Fruit fly (Drosophila melanogaster) whole organism, embryonic: ENCODE data around the gene m-cup.

ENCODE experiments used
- BtbVII ChIP-seq: fragments of 200-800 bp; sonication (Bioruptor generic); optimal IDR thresholded peaks from 3 replicates; lab custom pipeline; 2017; ENCODE audit warnings: missing biosample characterization, mild to moderate bottlenecking, missing genetic modification characterization
- CG13894 ChIP-seq: fragments of 200-800 bp; sonication (Bioruptor generic); optimal IDR thresholded peaks from 3 replicates; lab custom pipeline; 2018; ENCODE audit warnings: missing biosample characterization, mild to moderate bottlenecking, missing genetic modification characterization, moderate library complexity
- CG14667 ChIP-seq: fragments of 200-800 bp; sonication (Bioruptor generic); IDR thresholded peaks from 2 replicates; pipeline ENCODE4 v1.3.6; 2022; ENCODE audit warnings: missing biosample characterization, missing genetic modification characterization
- CG14860 ChIP-seq: fragments of 200-800 bp; sonication (Bioruptor generic); IDR thresholded peaks from 3 replicates; pipeline ENCODE4 v1.3.6; 2022; ENCODE audit warnings: missing biosample characterization, missing genetic modification characterization; ENCODE audit not compliant: partially characterized antibody
- CG15696 ChIP-seq: fragments of 200-800 bp; sonication (Bioruptor generic); optimal IDR thresholded peaks from 2 replicates; lab custom pipeline; 2019; ENCODE audit warnings: missing biosample characterization, mild to moderate bottlenecking, missing genetic modification characterization, moderate library complexity
- CG2712 ChIP-seq: fragments of 200-800 bp; optimal IDR thresholded peaks from 3 replicates; lab custom pipeline; 2019; ENCODE audit warnings: missing biosample characterization, mild to moderate bottlenecking, missing genetic modification characterization, moderate library complexity
- CG3407 ChIP-seq: fragments of 200-800 bp; sonication (Bioruptor generic); optimal IDR thresholded peaks from 2 replicates; lab custom pipeline; 2018; ENCODE audit warnings: missing biosample characterization, mild to moderate bottlenecking, missing genetic modification characterization
- CG34422 ChIP-seq: fragments of 200-800 bp; sonication (Bioruptor generic); IDR thresholded peaks from 3 replicates; pipeline ENCODE4 v1.3.6; 2022; ENCODE audit warnings: missing biosample characterization, missing genetic modification characterization
- CG8359 ChIP-seq: fragments of 200-800 bp; sonication (Bioruptor generic); optimal IDR thresholded peaks from 2 replicates; lab custom pipeline; 2017; ENCODE audit warnings: missing biosample characterization, mild to moderate bottlenecking, missing genetic modification characterization, borderline replicate concordance
- CG9437 ChIP-seq: fragments of 200-800 bp; sonication (Bioruptor generic); optimal IDR thresholded peaks from 2 replicates; lab custom pipeline; 2018; ENCODE audit warnings: missing biosample characterization, mild to moderate bottlenecking, missing genetic modification characterization
- Chrac-16 ChIP-seq: fragments of 200-800 bp; sonication (Bioruptor generic); optimal IDR thresholded peaks from 3 replicates; lab custom pipeline; 2016; ENCODE audit warnings: missing biosample characterization, missing genetic modification characterization
- D ChIP-seq, 2 experiments: fragments of 200-800 bp in 1 of 2; fragments of >200 bp in 1 of 2; sonication (Bioruptor generic) in 1 of 2; optimal IDR thresholded peaks; 2 replicates in 1 of 2; 3 replicates in 1 of 2; lab custom pipeline; 2017; ENCODE audit warnings: mild to moderate bottlenecking in 1 of 2, missing biosample characterization in 1 of 2, missing genetic modification characterization in 1 of 2, missing genetic modification reagents in 1 of 2
- Dbx ChIP-seq: fragments of 200-800 bp; sonication (Bioruptor generic); IDR thresholded peaks from 3 replicates; pipeline ENCODE4 v1.3.6; 2022; ENCODE audit warnings: missing biosample characterization, missing genetic modification characterization
- Dp ChIP-seq: fragments of 200-800 bp; sonication (Bioruptor generic); optimal IDR thresholded peaks from 2 replicates; lab custom pipeline; 2018; ENCODE audit warnings: missing biosample characterization, mild to moderate bottlenecking, missing genetic modification characterization, moderate library complexity
- E2f1 ChIP-seq: fragments of 200-800 bp; sonication (Bioruptor generic); IDR thresholded peaks from 2 replicates; pipeline ENCODE4 v1.3.6; 2022; ENCODE audit warnings: missing biosample characterization, missing genetic modification characterization
- ERR ChIP-seq: fragments of 200-800 bp; sonication (Bioruptor generic); optimal IDR thresholded peaks from 2 replicates; lab custom pipeline; 2016; ENCODE audit warnings: missing biosample characterization, missing genetic modification characterization
- Ets65A ChIP-seq: fragments of 200-800 bp; sonication (Bioruptor generic); peaks from one replicate; lab custom pipeline; 2016; ENCODE audit warnings: missing biosample characterization, missing genetic modification characterization
- Fer3 ChIP-seq: fragments of 200-800 bp; sonication (Bioruptor generic); optimal IDR thresholded peaks from 2 replicates; lab custom pipeline; 2018; ENCODE audit warnings: missing biosample characterization, mild to moderate bottlenecking, missing genetic modification characterization, moderate library complexity
- Gug ChIP-seq: fragments of 200-800 bp; sonication (Bioruptor generic); IDR thresholded peaks from 4 replicates; pipeline ENCODE4 v1.3.6; 2022; ENCODE audit warnings: missing biosample characterization, missing genetic modification characterization
- HmgD ChIP-seq: fragments of 200-800 bp; sonication (Bioruptor generic); optimal IDR thresholded peaks from 3 replicates; lab custom pipeline; 2016; ENCODE audit warnings: missing biosample characterization, missing genetic modification characterization
- Hmx ChIP-seq: fragments of 200-800 bp; sonication (Bioruptor generic); optimal IDR thresholded peaks from 2 replicates; lab custom pipeline; 2016; ENCODE audit warnings: missing biosample characterization, missing genetic modification characterization
- Hr3 ChIP-seq: fragments of 200-800 bp; sonication (Bioruptor generic); optimal IDR thresholded peaks from 3 replicates; lab custom pipeline; 2016; ENCODE audit warnings: missing biosample characterization, missing genetic modification characterization
- Hr78 ChIP-seq, 2 experiments: fragments of 200-800 bp in 1 of 2; fragments of >200 bp in 1 of 2; sonication (Bioruptor generic) in 1 of 2; optimal IDR thresholded peaks; 2 replicates each; lab custom pipeline; 2017 to 2019; ENCODE audit warnings: missing biosample characterization in 2 of 2, missing genetic modification characterization in 2 of 2, mild to moderate bottlenecking in 1 of 2, moderate library complexity in 1 of 2
- Lim3 ChIP-seq: fragments of 200-800 bp; sonication (Bioruptor generic); IDR thresholded peaks from 2 replicates; pipeline ENCODE4 v1.3.6; 2022; ENCODE audit warnings: missing biosample characterization, missing genetic modification characterization
- Med ChIP-seq: fragments of 200-800 bp; sonication (Bioruptor generic); peaks from one replicate; lab custom pipeline; 2016; ENCODE audit warnings: missing biosample characterization, missing genetic modification characterization, mild to moderate bottlenecking, inconsistent platforms, moderate library complexity
- Ravus ChIP-seq: fragments of 200-800 bp; sonication (Bioruptor generic); IDR thresholded peaks from 2 replicates; pipeline ENCODE4 v1.3.6; 2022; ENCODE audit warnings: missing biosample characterization, missing genetic modification characterization
- Six4 ChIP-seq: fragments of 200-800 bp; sonication (Bioruptor generic); optimal IDR thresholded peaks from 2 replicates; lab custom pipeline; 2016; ENCODE audit warnings: missing biosample characterization, missing genetic modification characterization
- ara ChIP-seq: fragments of 200-800 bp; sonication (Bioruptor generic); IDR thresholded peaks from 2 replicates; pipeline ENCODE4 v1.3.6; 2022; ENCODE audit warnings: missing biosample characterization, missing genetic modification characterization
- cwo ChIP-seq: fragments of 200-800 bp; sonication (Bioruptor generic); optimal IDR thresholded peaks from 3 replicates; lab custom pipeline; 2017; ENCODE audit warnings: missing biosample characterization, missing genetic modification characterization, mild to moderate bottlenecking, moderate library complexity, missing genetic modification reagents
- emc ChIP-seq: fragments of 200-800 bp; sonication (Bioruptor generic); optimal IDR thresholded peaks from 2 replicates; lab custom pipeline; 2016; ENCODE audit warnings: missing biosample characterization, missing genetic modification characterization
- exex ChIP-seq: fragments of 200-800 bp; sonication (Bioruptor generic); optimal IDR thresholded peaks from 4 replicates; lab custom pipeline; 2018; ENCODE audit warnings: missing biosample characterization, mild to moderate bottlenecking, missing genetic modification characterization, moderate library complexity
- gsb-n ChIP-seq: fragments of 200-800 bp; sonication (Bioruptor generic); optimal IDR thresholded peaks from 3 replicates; lab custom pipeline; 2018; ENCODE audit warnings: missing biosample characterization, mild to moderate bottlenecking, missing genetic modification characterization
- pzg ChIP-seq: fragments of 200-800 bp; sonication (Bioruptor generic); optimal IDR thresholded peaks from 3 replicates; lab custom pipeline; 2018; ENCODE audit warnings: missing biosample characterization, mild to moderate bottlenecking, missing genetic modification characterization, moderate library complexity
- sd ChIP-seq: fragments of 200-800 bp; sonication (Bioruptor generic); optimal IDR thresholded peaks from 3 replicates; lab custom pipeline; 2018; ENCODE audit warnings: missing biosample characterization, mild to moderate bottlenecking, missing genetic modification characterization, moderate library complexity
- tgo ChIP-seq: fragments of 200-800 bp; sonication (Bioruptor generic); IDR thresholded peaks from 3 replicates; pipeline ENCODE4 v1.3.6; 2022; ENCODE audit warnings: missing biosample characterization, missing genetic modification characterization
- tin ChIP-seq: fragments of 200-800 bp; sonication (Bioruptor generic); optimal IDR thresholded peaks from 3 replicates; lab custom pipeline; 2016; ENCODE audit warnings: missing biosample characterization, missing genetic modification characterization
- tio ChIP-seq: fragments of 200-800 bp; sonication (Bioruptor generic); optimal IDR thresholded peaks from 2 replicates; lab custom pipeline; 2017; ENCODE audit warnings: missing biosample characterization, missing genetic modification characterization, inconsistent platforms

Gene m-cup

DNA sequence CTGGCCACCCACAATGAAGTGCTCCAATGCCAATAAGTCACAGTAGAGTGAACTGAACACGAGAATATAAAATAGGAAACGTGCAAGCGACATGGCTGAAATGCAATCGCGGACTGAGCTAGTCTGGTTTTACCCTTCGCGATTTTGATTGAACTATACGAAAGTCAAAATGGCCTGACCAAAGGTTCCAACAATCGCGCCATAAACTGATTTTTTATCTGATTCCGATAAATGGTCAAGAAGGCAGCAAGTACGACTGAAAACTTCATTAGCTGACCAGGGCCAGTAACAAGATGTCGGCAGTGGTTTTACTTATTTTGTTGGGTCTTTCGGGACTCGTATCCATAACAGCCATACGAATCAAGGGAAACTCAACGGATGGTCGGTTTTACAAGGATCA, 22.4 kb downstream of the m-cup start, which contains the start of the genes CG17477 and CG31269:
Gene CG17477, minus strand, starts transcription at position 101 of the 400 bp plus-strand sequence.
Gene CG31269, plus strand, starts transcription at position 289 of the 400 bp plus-strand sequence.
- TF ChIP-seq tgo (GFP tag; lab: Robert Waterston, UW), result no peak
- TF ChIP-seq Hr78 (GFP tag; optimal IDR thresholded peaks at IDR 0.05; lab: Kevin White, UChicago), result no peak
- no peak for TF ChIP-seq Gug (GFP tag; lab: Robert Waterston, UW)
- no peak for TF ChIP-seq CG14860 (GFP tag; lab: Robert Waterston, UW)
- TF ChIP-seq HmgD (GFP tag; lab: Kevin White, UChicago), result no peak
- TF ChIP-seq ara (GFP tag; lab: Robert Waterston, UW), result no peak
- TF ChIP-seq CG13894 (tag; lab: Kevin White, UChicago), result no peak

DNA sequence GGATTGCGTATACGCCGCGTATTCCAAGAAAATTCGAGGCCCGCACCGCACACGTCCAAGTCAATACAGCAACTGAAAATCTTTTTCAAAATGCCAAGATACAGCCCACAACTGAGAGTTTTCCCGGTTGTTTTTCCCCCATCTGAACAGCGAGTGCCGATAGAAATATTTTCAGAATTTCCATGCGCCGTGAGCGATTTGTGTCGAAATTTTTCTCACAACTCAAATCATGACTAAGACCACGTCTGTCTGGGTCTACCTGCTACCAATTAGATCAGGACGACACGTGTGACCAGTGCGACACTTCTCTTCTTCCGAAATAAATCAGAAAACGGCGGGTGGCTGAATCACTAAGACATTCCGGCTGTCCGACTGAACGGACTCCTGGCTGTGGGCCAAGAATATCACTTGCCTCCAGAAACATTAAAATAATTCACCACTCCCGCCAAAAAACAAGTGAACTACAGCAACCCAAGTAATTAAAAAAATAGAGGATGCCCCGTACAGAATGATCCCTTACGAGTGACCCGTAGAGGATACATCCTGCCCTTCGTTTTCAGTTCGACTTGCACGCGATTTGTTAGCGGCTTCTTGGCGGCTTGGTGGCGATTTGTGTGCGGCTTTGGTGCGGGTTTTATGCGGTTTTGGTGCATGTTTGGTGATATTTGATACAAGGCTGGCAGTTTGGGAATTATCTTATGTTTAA, 23.7 kb downstream of the m-cup start, which contains the start of gene cher:
Gene cher, minus strand, starts transcription at position 51 of the 706 bp plus-strand sequence.
- TF ChIP-seq Fer3 (tag; lab: Kevin White, UChicago), result no peak
- peak; percentile 47 for TF ChIP-seq Ets65A (GFP tag; lab: Kevin White, UChicago)
- TF ChIP-seq D (optimal IDR thresholded peaks at IDR 0.05; lab: Kevin White, UChicago), result no peak
- TF ChIP-seq D (GFP tag; optimal IDR thresholded peaks at IDR 0.05; lab: Kevin White, UChicago), result no peak
- no peak for TF ChIP-seq Ravus (GFP tag; lab: Robert Waterston, UW)
- TF ChIP-seq CG2712, result no peak
- peak; percentile 61 for TF ChIP-seq Med (GFP tag; lab: Kevin White, UChicago)
- no peak for TF ChIP-seq CG15696 (tag; lab: Kevin White, UChicago)
- TF ChIP-seq pzg, result no peak
- TF ChIP-seq CG8359 (GFP tag; lab: Kevin White, UChicago), result peak; percentile 97
- no peak for TF ChIP-seq ERR (GFP tag; lab: Kevin White, UChicago)
- no peak for TF ChIP-seq CG3407
- no peak for TF ChIP-seq CG9437 (GFP tag; lab: Kevin White, UChicago)
- TF ChIP-seq Six4, result no peak
- TF ChIP-seq Dp (GFP tag; lab: Kevin White, UChicago), result no peak
- no peak for TF ChIP-seq Hr3 (GFP tag; lab: Kevin White, UChicago)
- TF ChIP-seq emc (GFP tag; lab: Kevin White, UChicago), result no peak
- no peak for TF ChIP-seq CG14667 (GFP tag; lab: Robert Waterston, UW)
- no peak for TF ChIP-seq Lim3
- TF ChIP-seq cwo (GFP tag; lab: Kevin White, UChicago), result peak; percentile 30
- peak; percentile 53 for TF ChIP-seq sd (tag; lab: Kevin White, UChicago)
- TF ChIP-seq, all 482 proteins: peak for 5

DNA sequence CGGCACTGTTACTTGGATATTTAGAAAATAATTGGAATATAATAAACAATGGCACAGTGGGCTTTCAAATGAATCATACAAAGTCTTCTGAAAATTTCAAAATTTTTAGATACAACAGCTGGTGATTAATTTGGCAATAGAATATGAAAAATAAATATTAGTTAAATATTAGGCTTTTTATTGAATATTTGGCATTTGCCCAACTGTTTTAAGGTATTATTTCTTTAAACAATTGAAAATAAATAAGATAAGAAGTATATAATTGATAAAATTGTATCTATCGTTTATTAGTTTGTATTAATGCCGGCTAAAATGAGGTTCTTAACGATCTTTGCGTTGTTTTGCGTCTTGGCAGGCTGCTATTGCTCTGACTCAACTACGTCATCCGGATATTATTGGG, 25.0 kb downstream of the m-cup start, which contains the start of gene CG45079:
Gene CG45079, plus strand, starts transcription at position 301 of the 400 bp plus-strand sequence.
- TF ChIP-seq gsb-n (no peak), Dbx (GFP tag; lab: Robert Waterston, UW) (no peak), Hmx (GFP tag; lab: Kevin White, UChicago) (no peak), tio (GFP tag; lab: Kevin White, UChicago) (no peak), CG34422 (no peak), CG2712 (no peak), Chrac-16 (no peak), tin (GFP tag; lab: Kevin White, UChicago) (no peak), E2f1 (no peak), exex (tag; lab: Kevin White, UChicago) (no peak), BtbVII (GFP tag; lab: Kevin White, UChicago) (no peak)
